Fruit fly (Drosophila melanogaster) S2 (cell line): ENCODE measurements around the gene alphaTub84D.

Experiments
- CG8478 ChIP-seq: fragments of >200 bp; optimal IDR thresholded peaks from 2 replicates; lab custom pipeline; 2018
- CTCF ChIP-seq, 2 experiments: fragments of >200 bp; optimal IDR thresholded peaks; 2 replicates each; lab custom pipeline; 2018

Gene alphaTub84D

dm6 chr3R:7551708-7552107, 21.2 kb downstream of the alphaTub84D start, which contains the start of gene CG45545:
Gene CG45545, plus strand, starts transcription at chr3R:7552008.
- TF ChIP-seq CTCF (optimal IDR thresholded peaks at IDR 0.05; lab: Kevin White, UChicago) (no peak), CG8478 (no peak)

DNA sequence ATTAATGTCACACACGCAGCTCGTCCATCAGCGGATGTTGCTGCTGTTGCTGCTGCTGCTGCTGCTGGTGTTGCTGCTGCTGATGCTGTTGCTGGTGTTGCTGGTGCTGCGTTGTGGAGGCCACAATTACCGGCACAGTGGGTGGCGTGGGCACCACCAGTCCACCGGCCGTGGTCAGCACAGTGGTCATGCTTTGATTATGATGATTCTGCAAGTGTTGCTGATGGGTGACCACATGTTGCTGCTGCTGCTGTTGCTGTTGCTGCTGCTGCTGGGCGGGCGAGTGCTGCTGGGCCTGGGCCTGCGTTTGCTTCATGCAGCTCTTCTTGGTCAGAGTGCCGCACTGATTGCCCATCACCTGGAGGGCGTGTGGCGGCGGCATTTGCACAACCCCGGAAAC, 41.7 kb downstream of the alphaTub84D start:
- TF ChIP-seq CG8478, result no peak
- no peak for TF ChIP-seq CTCF (optimal IDR thresholded peaks at IDR 0.05; lab: Kevin White, UChicago)
